Fruit fly (Drosophila melanogaster): Measurements from ENCODE around the gene Dph4.
A peak's percentile ranks its signal among the peaks of the same experiment; 100 is the strongest.

Dph4 gene

DNA sequence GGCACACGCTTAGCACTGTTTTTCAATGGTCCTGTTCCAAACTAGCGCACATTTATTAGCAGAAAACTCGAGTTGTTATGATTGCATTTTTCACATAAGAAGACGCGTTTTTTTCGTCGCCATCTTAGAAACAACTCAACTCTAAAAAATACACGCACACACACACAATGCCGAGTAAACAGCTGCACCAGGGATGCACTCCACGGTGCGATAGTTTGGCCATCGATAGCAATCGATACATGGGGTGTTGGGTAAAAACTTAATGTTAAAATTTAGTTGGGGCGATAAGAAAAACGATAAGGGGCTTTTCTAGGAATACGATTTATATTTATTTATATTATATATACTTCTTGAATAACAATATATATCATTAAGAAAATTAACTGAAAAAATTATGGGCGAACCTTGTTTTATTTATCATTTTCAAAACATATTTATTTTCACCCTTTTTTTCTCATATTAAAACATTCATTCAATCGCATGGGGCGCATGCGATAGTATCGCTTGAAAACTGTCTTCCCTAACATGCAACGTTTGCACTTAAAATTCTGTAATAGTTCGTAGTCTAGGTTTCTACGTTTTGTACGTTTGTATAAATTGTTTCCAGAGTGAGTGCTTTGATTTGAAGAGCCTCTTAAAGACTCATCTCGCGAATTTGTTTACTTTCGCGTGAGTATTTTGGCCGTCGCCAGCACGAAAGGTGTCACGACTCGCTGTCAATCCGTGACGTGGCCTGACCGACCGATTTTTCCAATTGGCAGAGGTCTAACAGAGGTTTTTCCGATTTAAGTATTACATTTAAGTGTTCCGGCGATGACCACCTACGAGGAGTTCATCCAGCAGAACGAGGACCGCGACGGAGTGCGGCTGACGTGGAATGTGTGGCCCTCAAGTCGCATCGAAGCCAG, 24.9 kb upstream of the Dph4 start, which contains the start of the genes MTA1-like and Sec23 (continued):
- TF ChIP-seq CG1647 (GFP tag; optimal IDR thresholded peaks at IDR 0.05) (no peak), salm (tag; optimal IDR thresholded peaks at IDR 0.05) (no peak), Antp (GFP tag; optimal IDR thresholded peaks at IDR 0.05) (no peak), crc (GFP tag; optimal IDR thresholded peaks at IDR 0.05) (no peak), zf30C (GFP tag; optimal IDR thresholded peaks at IDR 0.05) (no peak), lmd (GFP tag; IDR thresholded peaks at IDR 0.05) (peak; percentile 44; the same call in 1 of the 2 replicates), sd (tag; optimal IDR thresholded peaks at IDR 0.05) (peak; percentile 42), so (GFP tag; IDR thresholded peaks at IDR 0.05) (no peak), CG11093 (GFP tag; IDR thresholded peaks at IDR 0.05) (no peak), CG12744 (GFP tag; optimal IDR thresholded peaks at IDR 0.05) (no peak), dpn (GFP tag; optimal IDR thresholded peaks at IDR 0.05) (peak; percentile 42 to 58), MESR4 (GFP tag; optimal IDR thresholded peaks at IDR 0.05) (peak; percentile 86), Dll (GFP tag; IDR thresholded peaks at IDR 0.05; ENCODE audit: partially characterized antibody) (peak; percentile 97), CG2202 (tag; optimal IDR thresholded peaks at IDR 0.05) (no peak), CG12071 (GFP tag; optimal IDR thresholded peaks at IDR 0.05) (no peak), hth (optimal IDR thresholded peaks at IDR 0.05) (no peak), Lpt (GFP tag; optimal IDR thresholded peaks at IDR 0.05) (no peak), CG11696 (GFP tag; IDR thresholded peaks at IDR 0.05) (no peak), luna (GFP tag; optimal IDR thresholded peaks at IDR 0.05) (no peak), MTF-1 (GFP tag; optimal IDR thresholded peaks at IDR 0.05; ENCODE audit: borderline replicate concordance) (no peak), pzg (GFP tag; optimal IDR thresholded peaks at IDR 0.05) (peak; percentile 66), CG2199 (GFP tag; IDR thresholded peaks at IDR 0.05) (no peak), CG10431 (GFP tag; optimal IDR thresholded peaks at IDR 0.05) (peak; percentile 57), row (GFP tag; IDR thresholded peaks at IDR 0.05) (peak; percentile 91), Ravus (GFP tag; IDR thresholded peaks at IDR 0.05) (no peak), CG1233 (GFP tag; optimal IDR thresholded peaks at IDR 0.05) (no peak), CG2875 (GFP tag; optimal IDR thresholded peaks at IDR 0.05) (no peak), Sry-β (GFP tag; optimal IDR thresholded peaks at IDR 0.05) (peak; percentile 53), ttk (GFP tag; IDR thresholded peaks at IDR 0.05) (peak; percentile 37; the same call in 1 of the 2 replicates), knrl (GFP tag; IDR thresholded peaks at IDR 0.05; ENCODE audit: partially characterized antibody) (peak; percentile 98), CG13775 (GFP tag; optimal IDR thresholded peaks at IDR 0.05) (peak; percentile 81), mld (GFP tag; IDR thresholded peaks at IDR 0.05; ENCODE audit: partially characterized antibody) (peak; percentile 91), CG15514 (GFP tag; optimal IDR thresholded peaks at IDR 0.05) (peak; percentile 36), Doc3 (GFP tag; IDR thresholded peaks at IDR 0.05; ENCODE audit: partially characterized antibody) (peak; percentile 94), CG11695 (GFP tag; IDR thresholded peaks at IDR 0.05) (0 out of 3 replicates have a peak, but pooled peaks have one; percentile 27), dmrt99B (tag; optimal IDR thresholded peaks at IDR 0.05) (peak; percentile 51), jigr1 (GFP tag; IDR thresholded peaks at IDR 0.05) (peak; percentile 79; the same call in 2 of the 3 replicates), NC2α (GFP tag; optimal IDR thresholded peaks at IDR 0.05) (no peak), slou (GFP tag; optimal IDR thresholded peaks at IDR 0.05) (peak; percentile 43), Hr78 (GFP tag; optimal IDR thresholded peaks at IDR 0.05) (no peak), pfk (GFP tag; optimal IDR thresholded peaks at IDR 0.05) (no peak), Rfx (GFP tag; IDR thresholded peaks at IDR 0.05) (peak; percentile 71), CG34422 (GFP tag; IDR thresholded peaks at IDR 0.05) (0 out of 3 replicates have a peak, but pooled peaks have one; percentile 52), HLH54F (GFP tag; optimal IDR thresholded peaks at IDR 0.05) (peak; percentile 38), CG14050 (GFP tag; IDR thresholded peaks at IDR 0.05) (no peak), CG10274 (GFP tag; optimal IDR thresholded peaks at IDR 0.05) (no peak), HLH3B (GFP tag; IDR thresholded peaks at IDR 0.05) (peak; percentile 35; the same call in 1 of the 2 replicates), sqz (GFP tag; optimal IDR thresholded peaks at IDR 0.05) (peak; percentile 92)
